Fruit fly (Drosophila melanogaster): Measurements from ENCODE around the gene CG13312.

- no peak for TF ChIP-seq psq (optimal IDR thresholded peaks at IDR 0.05)
- no peak for TF ChIP-seq Myc (optimal IDR thresholded peaks at IDR 0.05)
- no peak for TF ChIP-seq insv (optimal IDR thresholded peaks at IDR 0.05)
Observed at dm6 chr3L:8765969-8766538, 41.0 kb downstream of the CG13312 start.
